Fruit fly (Drosophila melanogaster) Kc167 (cell line): Measurements from ENCODE around the gene CG31204.

Experiments used
- Myc ChIP-seq: fragments of >200 bp; optimal IDR thresholded peaks from 2 replicates; lab custom pipeline; 2017; ENCODE audit warnings: missing external identifiers
- Sin3A ChIP-seq: fragments of >200 bp; optimal IDR thresholded peaks from 2 replicates; lab custom pipeline; 2018; ENCODE audit warnings: missing external identifiers
- h ChIP-seq: fragments of >200 bp; optimal IDR thresholded peaks from 3 replicates; lab custom pipeline; 2018; ENCODE audit warnings: missing external identifiers
- insv ChIP-seq: fragments of >200 bp; optimal IDR thresholded peaks from 3 replicates; lab custom pipeline; 2018; ENCODE audit warnings: missing external identifiers
- psq ChIP-seq: fragments of >200 bp; optimal IDR thresholded peaks from 2 replicates; lab custom pipeline; 2017; ENCODE audit warnings: missing external identifiers
- ttk ChIP-seq: sonication (Bioruptor generic); optimal IDR thresholded peaks from 2 replicates; lab custom pipeline; 2017; ENCODE audit warnings: missing external identifiers

The CG31204 gene

DNA sequence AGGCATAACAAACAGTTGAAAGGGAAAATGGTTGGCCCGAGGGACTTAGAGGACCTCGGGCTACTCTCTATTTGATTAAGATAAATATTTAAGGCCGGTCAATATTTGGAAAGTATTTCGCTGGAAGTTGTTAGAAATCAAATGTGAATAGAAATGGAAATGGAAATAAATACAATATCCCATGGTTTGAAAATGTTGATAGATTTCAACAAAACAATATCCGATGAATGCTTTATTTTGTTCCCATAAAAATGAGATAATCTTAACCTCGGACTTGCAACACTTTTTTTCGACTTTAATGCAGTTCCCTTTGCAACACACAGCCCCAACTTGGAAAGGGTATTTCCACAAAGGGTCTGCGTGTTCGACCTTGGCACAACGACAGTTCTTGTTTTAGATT is 24.3 kb downstream of the CG31204 start:
- TF ChIP-seq insv (lab: Kevin White, UChicago), result no peak
- no peak for TF ChIP-seq Myc

- TF ChIP-seq Sin3A (lab: Kevin White, UChicago), result no peak
- no peak for TF ChIP-seq Myc
- TF ChIP-seq h, result no peak
- TF ChIP-seq insv (lab: Kevin White, UChicago), result no peak
- TF ChIP-seq psq (lab: Kevin White, UChicago), result no peak
- TF ChIP-seq ttk (lab: Kevin White, UChicago), result no peak
These were observed 29.7 kb downstream of the CG31204 start for dm6 chr3R:31363615-31364014.

DNA sequence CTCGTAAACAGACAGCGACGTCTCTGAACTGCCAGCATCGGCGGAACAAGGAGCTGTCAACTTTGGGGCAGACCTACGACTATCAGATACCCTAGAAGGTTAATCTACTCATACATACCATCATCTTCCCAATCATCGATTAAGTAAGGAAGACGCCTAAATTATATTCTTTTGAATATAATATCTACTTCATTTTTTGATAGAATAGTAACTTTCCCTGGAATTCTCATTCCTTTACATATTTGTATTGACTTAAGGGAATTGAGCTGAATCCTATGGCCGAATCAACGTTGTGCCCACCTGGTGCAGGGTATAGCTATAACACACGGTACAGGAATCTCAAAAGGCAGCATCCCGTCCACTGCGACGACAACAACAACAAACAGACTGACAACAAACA is 46.7 kb downstream of the CG31204 start:
- TF ChIP-seq insv (lab: Kevin White, UChicago), result no peak
- TF ChIP-seq ttk (lab: Kevin White, UChicago), result no peak
- TF ChIP-seq psq (lab: Kevin White, UChicago), result no peak
- TF ChIP-seq Sin3A (lab: Kevin White, UChicago), result no peak
- TF ChIP-seq Myc, result no peak
- TF ChIP-seq h, result no peak

dm6 chr3R:31345626-31346025 is 47.7 kb downstream of the CG31204 start:
- TF ChIP-seq ttk (lab: Kevin White, UChicago), result no peak
- TF ChIP-seq h, result no peak
- TF ChIP-seq Sin3A (lab: Kevin White, UChicago), result no peak
- no peak for TF ChIP-seq psq (lab: Kevin White, UChicago)
- TF ChIP-seq Myc, result no peak
- TF ChIP-seq insv (lab: Kevin White, UChicago), result no peak

DNA sequence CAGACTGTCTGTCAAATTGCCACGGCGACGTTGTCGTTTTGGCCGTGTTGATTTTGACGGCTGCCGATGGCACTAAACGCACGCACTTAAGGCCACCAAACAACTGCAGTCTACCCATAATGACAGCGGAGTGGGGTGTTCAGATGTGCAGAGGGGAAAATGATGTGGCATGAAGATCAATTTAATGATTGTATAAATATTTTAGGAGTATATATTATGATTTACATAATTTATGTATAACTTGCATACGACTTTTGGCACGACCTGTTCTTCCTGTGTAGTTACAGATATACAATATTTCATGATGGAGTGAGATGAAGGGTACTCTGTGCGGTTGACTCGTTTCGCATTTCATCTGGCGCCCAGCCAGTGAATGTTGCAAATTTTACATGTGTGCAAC is 50.8 kb downstream of the CG31204 start:
- TF ChIP-seq Myc (no peak), insv (lab: Kevin White, UChicago) (no peak), h (no peak), Sin3A (lab: Kevin White, UChicago) (no peak), psq (lab: Kevin White, UChicago) (no peak), ttk (lab: Kevin White, UChicago) (no peak)
